Worm (Caenorhabditis elegans) whole organism, early embryonic: ENCODE measurements around the gene C02H6.1.
"Not testable (repeated sequence)": the region's sequence is repeated elsewhere in the genome, so short reads cannot be mapped to it uniquely, and the experiment has no call there.

Experiments
- B0310.2 ChIP-seq: sonication (generic microtip); optimal IDR thresholded peaks from 2 replicates; lab custom pipeline; 2016; ENCODE audit warnings: mild to moderate bottlenecking, missing genetic modification characterization, missing compliant biosample characterization
- F13C5.2 ChIP-seq: sonication (generic microtip); optimal IDR thresholded peaks from 2 replicates; lab custom pipeline; 2017; ENCODE audit warnings: mild to moderate bottlenecking, missing genetic modification characterization, inconsistent platforms, missing compliant biosample characterization
- aly-1 ChIP-seq: sonication (generic microtip); optimal IDR thresholded peaks from 2 replicates; lab custom pipeline; 2016; ENCODE audit warnings: missing genetic modification characterization, missing compliant biosample characterization
- ama-1 ChIP-seq: fragments of 150-350 bp; optimal IDR thresholded peaks from 2 replicates; lab custom pipeline; 2014
- ceh-13 ChIP-seq: fragments of 200-800 bp; sonication (Bioruptor generic); optimal IDR thresholded peaks from 2 replicates; lab custom pipeline; 2018; ENCODE audit warnings: mild to moderate bottlenecking, missing genetic modification characterization, missing compliant biosample characterization
- ceh-36 ChIP-seq: sonication (generic microtip); optimal IDR thresholded peaks from 2 replicates; lab custom pipeline; 2016; ENCODE audit warnings: missing genetic modification characterization, inconsistent platforms, missing compliant biosample characterization
- ets-7 ChIP-seq: sonication (generic microtip); optimal IDR thresholded peaks from 2 replicates; lab custom pipeline; 2016; ENCODE audit warnings: missing genotype, missing genetic modification characterization, missing compliant biosample characterization
- flt-1 ChIP-seq: fragments of 200-800 bp; sonication (Bioruptor generic); IDR thresholded peaks from 2 replicates; pipeline ENCODE4 v1.3.6; 2022; ENCODE audit warnings: missing genetic modification characterization, missing compliant biosample characterization
- hmbx-1 ChIP-seq: sonication (generic microtip); optimal IDR thresholded peaks from 2 replicates; lab custom pipeline; 2016; ENCODE audit warnings: mild to moderate bottlenecking, missing genetic modification characterization, missing compliant biosample characterization
- hmg-4 ChIP-seq: fragments of 200-800 bp; sonication (Bioruptor generic); optimal IDR thresholded peaks from 2 replicates; lab custom pipeline; 2018; ENCODE audit warnings: mild to moderate bottlenecking, missing genetic modification characterization, missing compliant biosample characterization
- hnd-1 ChIP-seq: sonication (generic microtip); optimal IDR thresholded peaks from 2 replicates; lab custom pipeline; 2016; ENCODE audit warnings: missing genetic modification characterization, missing compliant biosample characterization
- pes-1 ChIP-seq: fragments of 200-800 bp; sonication (Bioruptor generic); IDR thresholded peaks from 2 replicates; pipeline ENCODE4 v1.3.6; 2022; ENCODE audit warnings: missing genetic modification reagents, missing genetic modification characterization, missing compliant biosample characterization
- scrt-1 ChIP-seq: fragments of 200-800 bp; sonication (Bioruptor generic); IDR thresholded peaks from 2 replicates; pipeline ENCODE4 v1.3.6; 2022; ENCODE audit warnings: missing genetic modification characterization, missing compliant biosample characterization
- sea-1 ChIP-seq: fragments of 200-800 bp; sonication (Bioruptor generic); conservative IDR thresholded peaks from 2 replicates; pipeline ENCODE4 v1.3.6; 2022; ENCODE audit warnings: missing genetic modification characterization, missing compliant biosample characterization
- tbx-11 ChIP-seq: fragments of 200-800 bp; sonication (Bioruptor generic); IDR thresholded peaks from 2 replicates; pipeline ENCODE4 v1.3.6; 2022; ENCODE audit warnings: missing genetic modification characterization, missing compliant biosample characterization
- tbx-37 ChIP-seq: fragments of 200-800 bp; sonication (Bioruptor generic); conservative IDR thresholded peaks from 2 replicates; pipeline ENCODE4 v1.3.6; 2022; ENCODE audit warnings: missing genetic modification reagents, missing genetic modification characterization, missing compliant biosample characterization
- tra-4 ChIP-seq: sonication (generic microtip); optimal IDR thresholded peaks from 2 replicates; lab custom pipeline; 2017; ENCODE audit warnings: missing genetic modification characterization, missing compliant biosample characterization

C02H6.1 gene

ce11 chrV:7357132-7357531 is 32.5 kb downstream of the C02H6.1 start, which contains the start of gene C03G6.6:
Gene C03G6.6, plus strand, starts transcription at chrV:7357432.
- TF ChIP-seq pes-1 (GFP tag; lab: Robert Waterston, UW) (no peak), tbx-11 (GFP tag; lab: Robert Waterston, UW) (no peak), ceh-36 (tag; lab: Kevin White, UChicago) (no peak), ets-7 (tag; lab: Kevin White, UChicago) (no peak), hmbx-1 (no peak), flt-1 (GFP tag; lab: Robert Waterston, UW) (no peak)

- TF ChIP-seq tbx-11 (GFP tag; lab: Robert Waterston, UW) (no peak), flt-1 (GFP tag; lab: Robert Waterston, UW) (no peak), tra-4 (tag; lab: Kevin White, UChicago) (no peak), ets-7 (tag; lab: Kevin White, UChicago) (no peak), sea-1 (GFP tag; lab: Robert Waterston, UW) (no peak), ceh-13 (no peak), hmg-4 (GFP tag; lab: Kevin White, UChicago) (no peak), hmbx-1 (no peak)
Observed at ce11 chrV:7356684-7357083, 33.0 kb downstream of the C02H6.1 start, which contains the start of gene C03G6.21. Gene C03G6.21, minus strand, starts transcription at chrV:7356784.

DNA sequence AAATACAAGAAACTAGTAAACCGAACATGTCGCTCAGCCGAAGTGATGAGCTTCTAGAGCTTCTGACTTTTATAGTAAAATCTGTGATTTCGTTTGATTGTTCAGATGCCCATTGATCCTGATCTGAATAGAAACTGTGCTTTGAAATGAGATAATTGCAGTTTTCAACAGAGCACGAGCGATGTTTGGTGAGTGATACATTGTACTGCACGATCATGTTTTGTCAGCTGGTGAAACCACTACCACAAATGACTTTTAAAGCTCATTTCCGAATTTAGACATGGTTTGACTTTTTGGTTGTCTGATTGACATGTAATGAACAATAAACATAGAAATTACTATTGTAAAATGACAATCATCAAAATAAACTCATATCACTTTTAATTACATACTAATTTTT is 34.2 kb downstream of the C02H6.1 start, which contains the start of gene tag-293:
tag-293 (minus strand) TSS at position 101 of the 400 bp plus-strand sequence.
- TF ChIP-seq F13C5.2 (no peak), sea-1 (GFP tag; lab: Robert Waterston, UW) (no peak), tra-4 (tag; lab: Kevin White, UChicago) (no peak)

ce11 chrV:7353602-7354001 is 36.1 kb downstream of the C02H6.1 start:
- TF ChIP-seq hnd-1 = no peak
- no peak for TF ChIP-seq sea-1 (GFP tag; lab: Robert Waterston, UW)
- no peak for TF ChIP-seq pes-1 (GFP tag; lab: Robert Waterston, UW)
- TF ChIP-seq ama-1 (lab: Kevin White, UChicago) = no peak
- TF ChIP-seq tra-4 (tag; lab: Kevin White, UChicago) = no peak
- TF ChIP-seq scrt-1 (GFP tag; lab: Robert Waterston, UW) = no peak
- no peak for TF ChIP-seq ets-7 (tag; lab: Kevin White, UChicago)
- TF ChIP-seq tbx-37 = no peak
- TF ChIP-seq ceh-36 (tag; lab: Kevin White, UChicago) = no peak

DNA sequence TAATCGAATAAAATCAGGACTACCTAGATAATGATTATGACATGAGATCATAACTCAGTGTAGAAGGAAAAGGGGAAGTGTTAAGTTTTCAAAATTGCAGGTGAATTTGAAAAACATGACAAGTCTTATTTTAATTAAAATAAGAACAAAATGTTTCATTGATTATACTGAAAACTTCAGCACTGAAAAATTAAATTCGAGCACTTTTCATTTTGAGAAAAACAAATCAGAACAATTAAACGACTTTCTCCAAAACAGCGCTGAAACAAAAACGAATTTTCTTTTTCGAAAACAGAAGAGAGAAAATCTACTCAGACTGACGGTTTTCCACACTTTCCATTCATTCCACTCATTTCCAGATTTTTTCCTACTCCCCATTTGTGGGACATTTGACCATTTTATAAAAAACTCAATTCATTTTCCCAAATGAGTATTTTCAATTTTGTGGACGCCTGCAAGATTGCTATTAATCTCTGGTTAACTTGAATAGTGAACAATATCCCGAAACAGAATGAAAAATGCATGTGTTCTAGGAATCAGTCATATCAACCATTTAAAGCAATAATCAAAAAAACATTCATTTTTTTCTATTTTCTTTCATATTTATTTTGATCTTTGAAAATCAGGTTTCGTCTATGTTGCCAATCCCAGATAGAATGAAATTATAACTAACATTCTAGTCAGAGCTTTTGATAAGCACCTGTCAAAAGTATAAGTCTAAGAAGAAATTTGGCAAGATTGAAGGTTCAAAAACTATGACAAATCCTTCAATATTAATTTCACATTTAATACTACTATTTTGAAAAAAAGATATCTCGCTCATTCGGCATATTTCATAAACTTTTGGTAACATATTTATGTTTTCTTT is 37.3 kb downstream of the C02H6.1 start, which contains the start of the genes srh-231 and srh-275:
srh-231 (minus strand) TSS at position 51 of the 868 bp plus-strand sequence.
srh-275 (plus strand) TSS at position 818 of the 868 bp plus-strand sequence.
- TF ChIP-seq ets-7 (tag; lab: Kevin White, UChicago) (no peak), tra-4 (tag; lab: Kevin White, UChicago) (no peak), scrt-1 (GFP tag; lab: Robert Waterston, UW) (no peak), B0310.2 (no peak), ama-1 (lab: Kevin White, UChicago) (no peak), tbx-37 (no peak), ceh-36 (tag; lab: Kevin White, UChicago) (no peak), hnd-1 (no peak), flt-1 (GFP tag; lab: Robert Waterston, UW) (no peak), hmg-4 (GFP tag; lab: Kevin White, UChicago) (no peak), tbx-11 (GFP tag; lab: Robert Waterston, UW) (no peak), ceh-13 (no peak), hmbx-1 (no peak), F13C5.2 (no peak), pes-1 (GFP tag; lab: Robert Waterston, UW) (no peak), sea-1 (GFP tag; lab: Robert Waterston, UW) (no peak), aly-1 (tag; lab: Kevin White, UChicago) (no peak)

DNA sequence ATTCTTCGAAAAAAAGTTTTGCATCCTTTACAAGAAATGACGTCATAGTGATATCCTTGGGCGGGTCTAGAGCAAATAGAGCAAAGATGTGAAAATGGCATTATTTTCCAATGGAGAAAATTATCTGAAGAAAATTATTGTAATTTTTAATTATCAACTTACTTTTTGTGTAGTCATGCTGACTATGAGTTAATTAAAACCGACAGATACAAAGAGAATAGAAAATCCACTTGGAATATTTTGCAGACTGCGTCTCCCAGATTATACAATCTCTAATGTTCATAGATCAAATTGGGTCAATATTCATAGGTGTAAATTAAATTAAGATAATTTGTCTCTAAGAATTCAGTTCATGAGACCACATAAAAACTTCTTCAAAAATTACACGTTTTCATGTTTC is 40.1 kb downstream of the C02H6.1 start, which contains the start of gene nhr-149:
nhr-149 (minus strand) TSS at position 101 of the 400 bp plus-strand sequence.
- TF ChIP-seq hnd-1 = no peak
- TF ChIP-seq sea-1 (GFP tag; lab: Robert Waterston, UW) = no peak
- no peak for TF ChIP-seq tra-4 (tag; lab: Kevin White, UChicago)
- no peak for TF ChIP-seq B0310.2
- no peak for TF ChIP-seq ceh-13
- no peak for TF ChIP-seq F13C5.2
- no peak for TF ChIP-seq scrt-1 (GFP tag; lab: Robert Waterston, UW)
- no peak for TF ChIP-seq flt-1 (GFP tag; lab: Robert Waterston, UW)
- TF ChIP-seq tbx-37 = no peak
- no peak for TF ChIP-seq tbx-11 (GFP tag; lab: Robert Waterston, UW)
- TF ChIP-seq ets-7 (tag; lab: Kevin White, UChicago) = no peak

- TF ChIP-seq ets-7 (tag; lab: Kevin White, UChicago); tbx-37; ceh-36 (tag; lab: Kevin White, UChicago): not testable (repeated sequence)
Observed at ce11 chrV:7345494-7345893, 44.2 kb downstream of the C02H6.1 start, which contains the start of gene nhr-147. Gene nhr-147, plus strand, starts transcription at chrV:7345794.

DNA sequence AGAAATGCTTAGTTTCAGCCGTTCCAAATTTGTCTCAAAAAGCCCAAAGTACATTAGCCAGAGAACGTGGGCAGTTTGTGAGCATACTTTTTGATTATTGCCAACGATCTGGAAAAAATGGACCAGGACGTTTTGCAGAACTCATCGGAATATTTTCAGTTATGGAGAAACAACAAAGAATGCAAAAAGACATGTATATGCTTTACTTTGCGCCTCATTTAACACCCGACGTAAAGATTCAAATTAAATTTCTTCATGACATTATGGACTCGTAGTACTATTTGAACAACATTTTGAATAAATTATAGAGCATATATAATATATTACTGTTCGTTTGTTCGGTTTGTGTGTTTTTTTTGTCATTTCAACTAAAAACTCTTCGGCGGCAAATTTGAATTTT is 46.1 kb downstream of the C02H6.1 start, which contains the start of gene srh-244:
srh-244 (plus strand) TSS at position 301 of the 400 bp plus-strand sequence.
- TF ChIP-seq hmg-4 (GFP tag; lab: Kevin White, UChicago) = no peak
- no peak for TF ChIP-seq ceh-36 (tag; lab: Kevin White, UChicago)
- no peak for TF ChIP-seq ets-7 (tag; lab: Kevin White, UChicago)
- no peak for TF ChIP-seq hnd-1
